Worm (Caenorhabditis elegans) whole organism, late embryonic: ENCODE results near the gene srx-50.
A peak's percentile ranks its signal among the peaks of the same experiment; 100 is the strongest.

Experiments used
- K02D7.2 ChIP-seq: sonication (generic microtip); optimal IDR thresholded peaks from 2 replicates; lab custom pipeline; 2017; ENCODE audit warnings: mild to moderate bottlenecking, missing genetic modification characterization, missing compliant biosample characterization
- K09A11.1 ChIP-seq: sonication (generic microtip); optimal IDR thresholded peaks from 2 replicates; lab custom pipeline; 2017; ENCODE audit warnings: antibody characterized with exemption, mild to moderate bottlenecking, missing genetic modification characterization, missing compliant biosample characterization; ENCODE audit not compliant: insufficient read depth
- T23F11.4 ChIP-seq: fragments of 200-800 bp; sonication (Bioruptor generic); optimal IDR thresholded peaks from 2 replicates; lab custom pipeline; 2018; ENCODE audit warnings: mild to moderate bottlenecking, missing genetic modification characterization, missing compliant biosample characterization
- Y22D7AL.16 ChIP-seq: sonication (generic microtip); optimal IDR thresholded peaks from 2 replicates; lab custom pipeline; 2016; ENCODE audit warnings: missing genetic modification characterization, missing compliant biosample characterization
- ceh-18 ChIP-seq: sonication (generic microtip); optimal IDR thresholded peaks from 2 replicates; lab custom pipeline; 2016; ENCODE audit warnings: missing genetic modification characterization, missing compliant biosample characterization
- ceh-19 ChIP-seq: fragments of 200-800 bp; sonication (Bioruptor generic); optimal IDR thresholded peaks from 2 replicates; lab custom pipeline; 2018; ENCODE audit warnings: mild to moderate bottlenecking, missing genetic modification characterization, missing compliant biosample characterization
- ceh-22 ChIP-seq: sonication (generic microtip); optimal IDR thresholded peaks from 2 replicates; lab custom pipeline; 2017; ENCODE audit warnings: missing biosample characterization, missing genetic modification characterization
- ceh-24 ChIP-seq: sonication (generic microtip); optimal IDR thresholded peaks from 2 replicates; lab custom pipeline; 2016; ENCODE audit warnings: mild to moderate bottlenecking, missing genetic modification characterization, missing compliant biosample characterization
- ceh-30 ChIP-seq: fragments of 150-350 bp; optimal IDR thresholded peaks from 2 replicates; lab custom pipeline; 2014; ENCODE audit warnings: missing biosample characterization, missing genetic modification characterization
- ceh-31 ChIP-seq: sonication (generic microtip); optimal IDR thresholded peaks from 2 replicates; lab custom pipeline; 2016; ENCODE audit warnings: missing genetic modification characterization, missing compliant biosample characterization
- ceh-34 ChIP-seq: sonication (generic microtip); optimal IDR thresholded peaks from 2 replicates; lab custom pipeline; 2016; ENCODE audit warnings: mild to moderate bottlenecking, missing genetic modification characterization, missing compliant biosample characterization
- ceh-48 ChIP-seq: sonication (generic microtip); optimal IDR thresholded peaks from 2 replicates; lab custom pipeline; 2016; ENCODE audit warnings: missing genetic modification characterization, inconsistent platforms, missing compliant biosample characterization
- ceh-6 ChIP-seq: fragments of 200-800 bp; sonication (Bioruptor generic); optimal IDR thresholded peaks from 2 replicates; lab custom pipeline; 2018; ENCODE audit warnings: mild to moderate bottlenecking, missing genetic modification characterization, missing compliant biosample characterization
- che-1 ChIP-seq: sonication (generic microtip); optimal IDR thresholded peaks from 2 replicates; lab custom pipeline; 2016; ENCODE audit warnings: mild to moderate bottlenecking, missing genetic modification characterization, missing compliant biosample characterization
- dmd-4 ChIP-seq: sonication (generic microtip); optimal IDR thresholded peaks from 2 replicates; lab custom pipeline; 2016; ENCODE audit warnings: borderline replicate concordance, missing genetic modification characterization, missing compliant biosample characterization
- dve-1 ChIP-seq: sonication (generic microtip); optimal IDR thresholded peaks from 2 replicates; lab custom pipeline; 2017; ENCODE audit warnings: antibody characterized with exemption, mild to moderate bottlenecking, missing genetic modification characterization, missing compliant biosample characterization
- elt-2 ChIP-seq: sonication (generic microtip); optimal IDR thresholded peaks from 2 replicates; lab custom pipeline; 2016; ENCODE audit warnings: missing genetic modification reagents, missing genetic modification characterization, missing compliant biosample characterization
- elt-4 ChIP-seq: sonication (generic microtip); optimal IDR thresholded peaks from 2 replicates; lab custom pipeline; 2016; ENCODE audit warnings: missing genetic modification characterization, missing compliant biosample characterization
- ets-4 ChIP-seq: sonication (generic microtip); optimal IDR thresholded peaks from 2 replicates; lab custom pipeline; 2016; ENCODE audit warnings: missing genetic modification characterization, missing compliant biosample characterization
- eyg-1 ChIP-seq: sonication (generic microtip); optimal IDR thresholded peaks from 2 replicates; lab custom pipeline; 2016; ENCODE audit warnings: missing genotype, missing genetic modification characterization, missing compliant biosample characterization
- fax-1 ChIP-seq: sonication (generic microtip); optimal IDR thresholded peaks from 2 replicates; lab custom pipeline; 2016; ENCODE audit warnings: missing genotype, missing genetic modification characterization, missing compliant biosample characterization
- fkh-10 ChIP-seq: fragments of 150-350 bp; optimal IDR thresholded peaks from 2 replicates; lab custom pipeline; 2014; ENCODE audit warnings: missing biosample characterization, missing genetic modification reagents, missing genetic modification characterization
- gmeb-2 ChIP-seq: sonication (generic microtip); optimal IDR thresholded peaks from 2 replicates; lab custom pipeline; 2016; ENCODE audit warnings: missing genetic modification characterization, inconsistent platforms, missing compliant biosample characterization
- hlh-13 ChIP-seq: fragments of 200-800 bp; sonication (Bioruptor generic); optimal IDR thresholded peaks from 2 replicates; lab custom pipeline; 2018; ENCODE audit warnings: mild to moderate bottlenecking, missing genetic modification characterization, missing compliant biosample characterization
- hlh-30 ChIP-seq: sonication (generic microtip); optimal IDR thresholded peaks from 2 replicates; lab custom pipeline; 2017; ENCODE audit warnings: antibody characterized with exemption, missing genetic modification characterization, missing compliant biosample characterization; ENCODE audit not compliant: insufficient read depth
- hlh-6 ChIP-seq: sonication (generic microtip); optimal IDR thresholded peaks from 2 replicates; lab custom pipeline; 2016; ENCODE audit warnings: missing genotype, missing genetic modification characterization, missing compliant biosample characterization
- hlh-8 ChIP-seq: sonication (generic microtip); optimal IDR thresholded peaks from 2 replicates; lab custom pipeline; 2016; ENCODE audit warnings: missing genotype, missing genetic modification characterization, missing compliant biosample characterization
- lim-6 ChIP-seq: sonication (generic microtip); optimal IDR thresholded peaks from 2 replicates; lab custom pipeline; 2016; ENCODE audit warnings: missing genetic modification characterization, missing compliant biosample characterization
- mec-3 ChIP-seq: sonication (generic microtip); optimal IDR thresholded peaks from 2 replicates; lab custom pipeline; 2016; ENCODE audit warnings: borderline replicate concordance, missing genetic modification characterization, missing compliant biosample characterization
- nfya-1 ChIP-seq: sonication (generic microtip); optimal IDR thresholded peaks from 2 replicates; lab custom pipeline; 2017; ENCODE audit warnings: missing genetic modification characterization, mild to moderate bottlenecking, missing compliant biosample characterization, antibody characterized with exemption, moderate library complexity
- nhr-11 ChIP-seq: fragments of 150-350 bp; optimal IDR thresholded peaks from 2 replicates; lab custom pipeline; 2014; ENCODE audit warnings: missing biosample characterization, missing genetic modification characterization
- nhr-232 ChIP-seq: sonication (generic microtip); optimal IDR thresholded peaks from 2 replicates; lab custom pipeline; 2016; ENCODE audit warnings: missing genetic modification characterization, missing compliant biosample characterization
- odd-2 ChIP-seq: sonication (generic microtip); optimal IDR thresholded peaks from 2 replicates; lab custom pipeline; 2017; ENCODE audit warnings: antibody characterized with exemption, mild to moderate bottlenecking, missing genetic modification characterization, missing compliant biosample characterization
- pax-1 ChIP-seq: fragments of 150-350 bp; optimal IDR thresholded peaks from 2 replicates; lab custom pipeline; 2014; ENCODE audit warnings: missing biosample characterization, missing genetic modification characterization
- pha-2 ChIP-seq: sonication (generic microtip); optimal IDR thresholded peaks from 2 replicates; lab custom pipeline; 2017; ENCODE audit warnings: mild to moderate bottlenecking, missing genetic modification characterization, missing compliant biosample characterization
- pros-1 ChIP-seq: fragments of 150-350 bp; optimal IDR thresholded peaks from 2 replicates; lab custom pipeline; 2014; ENCODE audit warnings: missing biosample characterization, missing genetic modification reagents, missing genetic modification characterization
- ref-2 ChIP-seq: sonication (generic microtip); optimal IDR thresholded peaks from 2 replicates; lab custom pipeline; 2016; ENCODE audit warnings: missing genetic modification characterization, missing compliant biosample characterization
- rnt-1 ChIP-seq: sonication (generic microtip); optimal IDR thresholded peaks from 2 replicates; lab custom pipeline; 2016; ENCODE audit warnings: missing genetic modification characterization, missing compliant biosample characterization
- sdc-2 ChIP-seq: sonication (generic microtip); optimal IDR thresholded peaks from 2 replicates; lab custom pipeline; 2016; ENCODE audit warnings: missing genotype, missing genetic modification characterization, missing compliant biosample characterization
- tbx-2 ChIP-seq: sonication (generic microtip); optimal IDR thresholded peaks from 2 replicates; lab custom pipeline; 2016; ENCODE audit warnings: missing genetic modification characterization, missing compliant biosample characterization
- tbx-7 ChIP-seq: sonication (generic microtip); optimal IDR thresholded peaks from 2 replicates; lab custom pipeline; 2016; ENCODE audit warnings: missing genotype, missing genetic modification characterization, missing compliant biosample characterization
- ttx-3 ChIP-seq: sonication (generic microtip); optimal IDR thresholded peaks from 2 replicates; lab custom pipeline; 2016; ENCODE audit warnings: missing genetic modification reagents, missing genetic modification characterization, missing compliant biosample characterization
- unc-3 ChIP-seq, 2 experiments: fragments of 200-800 bp in 1 of 2; sonication (Bioruptor generic) in 1 of 2; sonication (generic microtip) in 1 of 2; conservative IDR thresholded peaks in 1 of 2; optimal IDR thresholded peaks in 1 of 2; 2 replicates each; pipeline versions ENCODE4 v1.3.6 to Lab custom; 2016 to 2022; ENCODE audit warnings: missing compliant biosample characterization in 2 of 2, missing genetic modification characterization in 2 of 2, missing genetic modification reagents in 1 of 2
- unc-42 ChIP-seq: sonication (generic microtip); optimal IDR thresholded peaks from 2 replicates; lab custom pipeline; 2016; ENCODE audit warnings: missing genotype, missing genetic modification characterization, missing compliant biosample characterization
- unc-55 ChIP-seq: sonication (generic microtip); optimal IDR thresholded peaks from 2 replicates; lab custom pipeline; 2017; ENCODE audit warnings: missing biosample characterization, missing genetic modification reagents, missing genetic modification characterization
- unc-86 ChIP-seq: sonication (generic microtip); optimal IDR thresholded peaks from 2 replicates; lab custom pipeline; 2016; ENCODE audit warnings: missing genetic modification characterization, missing compliant biosample characterization
- ztf-16 ChIP-seq: sonication (generic microtip); optimal IDR thresholded peaks from 2 replicates; lab custom pipeline; 2017; ENCODE audit warnings: missing genetic modification characterization, missing compliant biosample characterization

Gene srx-50

DNA sequence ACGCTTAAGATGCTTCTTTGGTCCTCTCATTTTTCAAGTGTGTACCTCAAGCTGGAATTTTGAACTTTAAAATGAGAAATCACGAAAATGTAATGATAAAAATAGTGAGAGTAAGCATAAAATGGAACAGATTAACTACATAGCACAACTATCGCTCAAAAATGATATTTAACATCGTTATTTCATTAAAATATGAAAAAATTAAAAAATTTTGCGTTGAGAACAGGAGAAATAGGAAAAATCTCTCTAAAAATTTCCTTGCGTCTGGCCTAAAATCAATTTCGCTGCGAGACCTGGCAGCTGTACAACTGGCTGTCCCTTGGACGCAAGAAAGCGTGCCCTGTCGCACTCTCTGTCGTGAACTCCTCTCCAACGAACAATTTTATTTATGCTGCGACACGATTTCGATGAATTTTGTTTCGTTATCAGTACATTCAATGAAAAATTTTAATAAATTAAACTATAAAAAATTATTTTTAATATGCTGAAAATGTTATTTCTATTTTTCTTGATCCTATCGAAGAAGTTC, 26.9 kb downstream of the srx-50 start, which contains the start of gene rps-4:
rps-4 (minus strand) TSS at position 51 of the 529 bp plus-strand sequence.
- TF ChIP-seq sdc-2 (no peak), hlh-13 (GFP tag; lab: Kevin White, UChicago) (no peak), pha-2 (tag; lab: Kevin White, UChicago) (peak; percentile 23), fax-1 (tag; lab: Kevin White, UChicago) (no peak), ceh-18 (tag; lab: Kevin White, UChicago) (peak; percentile 18), K02D7.2 (tag; lab: Kevin White, UChicago) (no peak), ceh-19 (GFP tag; lab: Kevin White, UChicago) (no peak), pax-1 (no peak), tbx-7 (tag; lab: Kevin White, UChicago) (no peak), ceh-24 (tag; lab: Kevin White, UChicago) (no peak), ceh-6 (GFP tag; lab: Kevin White, UChicago) (no peak), hlh-6 (tag; lab: Kevin White, UChicago) (no peak), ztf-16 (no peak), eyg-1 (no peak), hlh-8 (no peak), pros-1 (tag; lab: Kevin White, UChicago) (no peak), ceh-22 (tag; lab: Kevin White, UChicago) (no peak), nhr-11 (tag; lab: Kevin White, UChicago) (no peak), ceh-34 (peak; percentile 25), elt-4 (tag; lab: Kevin White, UChicago) (no peak), ceh-30 (tag; lab: Kevin White, UChicago) (no peak), ref-2 (tag; lab: Kevin White, UChicago) (peak; percentile 52), che-1 (tag; lab: Kevin White, UChicago) (no peak), nfya-1 (tag; lab: Kevin White, UChicago) (peak; percentile 79), unc-42 (tag; lab: Kevin White, UChicago) (peak; percentile 31), unc-3 (GFP tag; conservative IDR thresholded peaks at IDR 0.05; lab: Robert Waterston, UW) (no peak), unc-3 (tag; optimal IDR thresholded peaks at IDR 0.05; lab: Kevin White, UChicago) (no peak), ets-4 (tag; lab: Kevin White, UChicago) (no peak), dve-1 (tag; lab: Kevin White, UChicago) (peak; percentile 26), ceh-31 (peak; percentile 59), Y22D7AL.16 (tag; lab: Kevin White, UChicago) (peak; percentile 47), T23F11.4 (no peak), elt-2 (peak; percentile 67), mec-3 (tag; lab: Kevin White, UChicago) (no peak), K09A11.1 (tag; lab: Kevin White, UChicago) (no peak), odd-2 (tag; lab: Kevin White, UChicago) (no peak), fkh-10 (GFP tag; lab: Kevin White, UChicago) (no peak), hlh-30 (tag; lab: Kevin White, UChicago) (peak; percentile 27), ceh-48 (tag; lab: Kevin White, UChicago) (peak; percentile 13), tbx-2 (no peak), unc-55 (GFP tag; lab: Kevin White, UChicago) (peak; percentile 10), unc-86 (no peak), rnt-1 (tag; lab: Kevin White, UChicago) (no peak), ttx-3 (tag; lab: Kevin White, UChicago) (no peak), nhr-232 (tag; lab: Kevin White, UChicago) (no peak), dmd-4 (no peak), gmeb-2 (tag; lab: Kevin White, UChicago) (no peak), lim-6 (tag; lab: Kevin White, UChicago) (no peak)
